Fruit fly (Drosophila melanogaster): Measurements from ENCODE around the gene Lkb1.

dm6 chr3R:13720798-13721197, 44.4 kb downstream of the Lkb1 start:
- no peak for TF ChIP-seq CG10147 (GFP tag; optimal IDR thresholded peaks at IDR 0.05)
- TF ChIP-seq CG17912 (GFP tag; optimal IDR thresholded peaks at IDR 0.05) = no peak
- no peak for TF ChIP-seq CG7556 (GFP tag; optimal IDR thresholded peaks at IDR 0.05)
- TF ChIP-seq lola (GFP tag; optimal IDR thresholded peaks at IDR 0.05) = no peak

Data from whole organism, embryonic.